Worm (Caenorhabditis elegans) whole organism, mixed stage, embryonic: ENCODE measurements around the gene bca-1.

Experiments
- bed-3 ChIP-seq: fragments of 200-800 bp; sonication (Bioruptor generic); optimal IDR thresholded peaks from 3 replicates; lab custom pipeline; 2018; ENCODE audit warnings: mild to moderate bottlenecking, missing genetic modification characterization, moderate library complexity, missing compliant biosample characterization
- flh-1 ChIP-seq: fragments of 200-800 bp; sonication (Bioruptor generic); optimal IDR thresholded peaks from 2 replicates; lab custom pipeline; 2018; ENCODE audit warnings: mild to moderate bottlenecking, missing genetic modification characterization, moderate library complexity, missing compliant biosample characterization
- pha-4 ChIP-seq: fragments of 150-350 bp; optimal IDR thresholded peaks from 2 replicates; lab custom pipeline; 2018; ENCODE audit warnings: missing biosample characterization, missing genetic modification reagents, missing genetic modification characterization

ce11 chrX:6235443-6235842 lies 30.9 kb upstream of the bca-1 start, which contains the start of gene hsp-43:
- TF ChIP-seq bed-3 (GFP tag; lab: Kevin White, UChicago), result no peak
- no peak for TF ChIP-seq pha-4 (tag; lab: Kevin White, UChicago)
- no peak for TF ChIP-seq flh-1 (GFP tag; lab: Kevin White, UChicago)
